Worm (Caenorhabditis elegans) whole organism, L3 larva: ENCODE measurements around the gene fbxa-12.

Experiments
- ceh-82 ChIP-seq: fragments of 150-350 bp; optimal IDR thresholded peaks from 2 replicates; lab custom pipeline; 2014; ENCODE audit warnings: missing biosample characterization, missing genetic modification characterization
- ceh-9 ChIP-seq: sonication (generic microtip); optimal IDR thresholded peaks from 2 replicates; lab custom pipeline; 2018; ENCODE audit warnings: missing biosample characterization, missing genetic modification characterization
- daf-12 ChIP-seq: fragments of 150-350 bp; optimal IDR thresholded peaks from 2 replicates; lab custom pipeline; 2014; ENCODE audit warnings: missing biosample characterization, missing genetic modification reagents, missing genetic modification characterization
- elt-2 ChIP-seq: sonication (generic microtip); optimal IDR thresholded peaks from 2 replicates; lab custom pipeline; 2016; ENCODE audit warnings: missing genetic modification reagents, mild to moderate bottlenecking, missing genetic modification characterization, missing compliant biosample characterization
- nhr-237 ChIP-seq: fragments of 150-350 bp; optimal IDR thresholded peaks from 2 replicates; lab custom pipeline; 2014; ENCODE audit warnings: missing biosample characterization, missing genetic modification characterization
- nhr-67 ChIP-seq: fragments of 150-350 bp; optimal IDR thresholded peaks from 2 replicates; lab custom pipeline; 2014; ENCODE audit warnings: missing biosample characterization, missing genetic modification characterization
- nhr-76 ChIP-seq: fragments of 150-350 bp; sonication (generic microtip); optimal IDR thresholded peaks from 5 replicates; lab custom pipeline; 2014; ENCODE audit warnings: missing biosample characterization, missing genetic modification characterization
- pqm-1 ChIP-seq: fragments of 150-350 bp; optimal IDR thresholded peaks from 2 replicates; lab custom pipeline; 2017; ENCODE audit warnings: missing biosample characterization, missing genetic modification characterization, inconsistent platforms
- ztf-11 ChIP-seq: fragments of 150-350 bp; optimal IDR thresholded peaks from 2 replicates; lab custom pipeline; 2014; ENCODE audit warnings: missing biosample characterization, missing genetic modification characterization

fbxa-12 gene

DNA sequence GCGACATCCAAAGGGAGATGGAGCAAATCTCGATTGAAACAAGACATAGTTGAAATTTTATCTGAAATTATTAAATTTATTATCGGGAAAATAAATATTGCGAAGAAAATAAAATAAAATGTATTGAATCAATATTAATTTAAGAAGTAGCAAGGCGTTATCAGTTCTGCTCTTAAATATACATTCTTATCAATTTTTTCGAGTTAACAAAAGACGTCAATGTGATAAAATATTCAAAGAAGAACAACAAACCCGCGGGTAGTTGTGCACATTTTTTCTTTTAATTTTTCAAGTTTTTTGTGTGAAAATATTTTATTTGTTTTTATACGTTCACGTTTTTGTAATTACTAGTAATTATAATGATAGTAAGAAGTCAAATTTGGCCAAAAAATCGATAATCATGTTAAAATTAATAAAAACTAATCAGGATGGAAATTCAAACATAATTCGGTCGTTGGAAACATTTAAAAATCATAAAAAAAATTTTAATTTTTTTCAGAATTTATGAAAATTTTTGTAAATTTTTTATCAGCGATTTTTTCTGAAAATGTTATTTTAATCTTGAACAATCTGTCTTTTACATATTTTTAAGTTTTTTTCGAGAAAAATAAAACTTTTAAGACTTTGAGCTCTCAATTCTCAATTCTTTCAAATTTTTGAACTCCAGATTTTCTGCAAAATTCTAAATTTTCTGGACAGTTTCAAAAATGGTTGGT, 46.6 kb downstream of the fbxa-12 start, which contains the start of gene fbxa-9:
fbxa-9 (plus strand) TSS at position 666 of the 716 bp plus-strand sequence.
- TF ChIP-seq nhr-237 (tag; lab: Kevin White, UChicago) (no peak), ztf-11 (tag; lab: Kevin White, UChicago) (no peak), daf-12 (tag; lab: Kevin White, UChicago) (no peak), nhr-76 (tag; lab: Kevin White, UChicago) (no peak), ceh-9 (tag; lab: Kevin White, UChicago) (no peak), elt-2 (tag; lab: Kevin White, UChicago) (peak; percentile 81), pqm-1 (tag; lab: Kevin White, UChicago) (peak; percentile 74), ceh-82 (tag; lab: Kevin White, UChicago) (no peak), nhr-67 (tag; lab: Kevin White, UChicago) (no peak)
- TF ChIP-seq, all 47 proteins: peak for 2
